Worm (Caenorhabditis elegans): ENCODE measurements around the gene arx-2.

ce11 chrV:10338305-10338992 lies at the start of gene arx-2:
- TF ChIP-seq T22C8.4 (GFP tag; IDR thresholded peaks at IDR 0.05): no peak
- TF ChIP-seq ztf-29 (GFP tag; IDR thresholded peaks at IDR 0.05): no peak
